Worm (Caenorhabditis elegans): ENCODE measurements around the gene Y62F5A.10.

ce11 chrII:11473525-11474181 is 47.7 kb upstream of the Y62F5A.10 start, which contains the start of the genes metl-1 and W02B12.11:
- TF ChIP-seq lsy-2 (tag; optimal IDR thresholded peaks at IDR 0.05) = peak; percentile 74
- no peak for TF ChIP-seq nhr-28 (tag; optimal IDR thresholded peaks at IDR 0.05)
- peak; percentile 69 for TF ChIP-seq pha-4 (tag; optimal IDR thresholded peaks at IDR 0.05)
- no peak for TF ChIP-seq blmp-1 (tag; optimal IDR thresholded peaks at IDR 0.05)
- TF ChIP-seq mab-5 (tag; optimal IDR thresholded peaks at IDR 0.05) = no peak
- no peak for TF ChIP-seq elt-1 (tag; optimal IDR thresholded peaks at IDR 0.05; ENCODE audit: borderline replicate concordance, insufficient read depth)
- no peak for TF ChIP-seq snpc-4 (tag; optimal IDR thresholded peaks at IDR 0.05)
- TF ChIP-seq nhr-76 (tag; optimal IDR thresholded peaks at IDR 0.05) = no peak
- TF ChIP-seq ham-2 (GFP tag; optimal IDR thresholded peaks at IDR 0.05) = no peak
- no peak for TF ChIP-seq unc-62 (GFP tag; optimal IDR thresholded peaks at IDR 0.05)
- TF ChIP-seq nhr-237 (tag; optimal IDR thresholded peaks at IDR 0.05) = peak; percentile 5
- no peak for TF ChIP-seq nhr-12 (tag; optimal IDR thresholded peaks at IDR 0.05)
- no peak for TF ChIP-seq elt-3 (tag; optimal IDR thresholded peaks at IDR 0.05)
- no peak for TF ChIP-seq unc-39 (tag; optimal IDR thresholded peaks at IDR 0.05)

Measured in whole organism, mixed stage, embryonic.